Worm (Caenorhabditis elegans) whole organism, L4 larva: ENCODE results near the gene dyla-1.

Experiments used
- R02D3.7 ChIP-seq: fragments of 150-350 bp; sonication (generic microtip); optimal IDR thresholded peaks from 3 replicates; lab custom pipeline; 2014; ENCODE audit warnings: missing biosample characterization, missing genetic modification characterization
- ces-1 ChIP-seq: fragments of 150-350 bp; sonication (generic microtip); optimal IDR thresholded peaks from 4 replicates; lab custom pipeline; 2014; ENCODE audit warnings: missing biosample characterization, missing genetic modification reagents, missing genetic modification characterization
- fos-1 ChIP-seq: fragments of 150-350 bp; optimal IDR thresholded peaks from 2 replicates; lab custom pipeline; 2014; ENCODE audit warnings: missing biosample characterization, missing genetic modification characterization
- hlh-30 ChIP-seq: sonication (generic microtip); optimal IDR thresholded peaks from 2 replicates; lab custom pipeline; 2017; ENCODE audit warnings: antibody characterized with exemption, mild to moderate bottlenecking, missing genetic modification characterization, missing compliant biosample characterization; ENCODE audit not compliant: insufficient read depth
- mdt-29 ChIP-seq: fragments of 200-800 bp; sonication (Bioruptor generic); IDR thresholded peaks from 2 replicates; pipeline ENCODE4 v1.3.6; 2022; ENCODE audit warnings: missing genetic modification reagents, missing genetic modification characterization, missing compliant biosample characterization
- nhr-111 ChIP-seq: fragments of 200-800 bp; sonication (Bioruptor generic); optimal IDR thresholded peaks from 2 replicates; lab custom pipeline; 2018; ENCODE audit warnings: mild to moderate bottlenecking, missing genetic modification characterization, missing compliant biosample characterization
- skn-1 ChIP-seq: fragments of 150-350 bp; optimal IDR thresholded peaks from 2 replicates; lab custom pipeline; 2014; ENCODE audit warnings: missing biosample characterization, missing genetic modification characterization
- snpc-4 ChIP-seq: fragments of 150-350 bp; optimal IDR thresholded peaks from 2 replicates; lab custom pipeline; 2014; ENCODE audit warnings: missing biosample characterization, missing genetic modification characterization
- unc-39 ChIP-seq: sonication (generic microtip); optimal IDR thresholded peaks from 2 replicates; lab custom pipeline; 2017; ENCODE audit warnings: missing biosample characterization, missing genetic modification characterization
- vab-7 ChIP-seq: fragments of 200-800 bp; sonication (Bioruptor generic); IDR thresholded peaks from 2 replicates; pipeline ENCODE4 v1.3.6; 2022; ENCODE audit warnings: missing genetic modification reagents, missing genetic modification characterization, missing compliant biosample characterization
- zag-1 ChIP-seq: fragments of 150-350 bp; optimal IDR thresholded peaks from 2 replicates; lab custom pipeline; 2014; ENCODE audit warnings: missing biosample characterization, missing genetic modification characterization

DNA sequence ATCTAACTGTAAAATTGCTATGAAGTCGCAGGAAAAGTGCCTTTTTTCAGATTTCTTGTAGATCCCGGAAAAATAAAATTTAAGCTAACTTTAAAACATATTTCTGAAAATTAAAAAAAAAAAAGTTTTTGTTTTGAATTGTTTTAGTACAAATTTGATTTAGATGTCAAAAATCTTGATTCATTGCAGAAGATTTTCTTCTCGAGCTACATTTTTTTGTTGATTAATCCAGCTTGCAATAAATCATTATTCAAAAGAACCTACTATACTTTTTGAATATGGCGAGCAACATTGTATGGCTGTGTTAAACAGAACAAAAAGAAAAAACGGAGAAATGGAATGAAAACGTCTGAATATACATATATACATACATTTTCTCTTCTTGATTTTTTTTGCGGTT is 24.8 kb downstream of the dyla-1 start:
- TF ChIP-seq mdt-29 (GFP tag; lab: Robert Waterston, UW) = no peak
- no peak for TF ChIP-seq skn-1 (tag; lab: Kevin White, UChicago)
- TF ChIP-seq vab-7 (GFP tag; lab: Robert Waterston, UW) = no peak
- no peak for TF ChIP-seq fos-1 (tag; lab: Kevin White, UChicago)
- no peak for TF ChIP-seq nhr-111 (GFP tag; lab: Kevin White, UChicago)
- no peak for TF ChIP-seq R02D3.7 (tag; lab: Kevin White, UChicago)
- TF ChIP-seq snpc-4 = no peak
- no peak for TF ChIP-seq hlh-30
- no peak for TF ChIP-seq unc-39 (tag; lab: Kevin White, UChicago)
- TF ChIP-seq ces-1 (GFP tag; lab: Kevin White, UChicago) = no peak
- no peak for TF ChIP-seq zag-1 (tag; lab: Kevin White, UChicago)
